Worm (Caenorhabditis elegans): ENCODE data around the gene ZK1307.4.
A peak's percentile ranks its signal among the peaks of the same experiment; 100 is the strongest.

Gene ZK1307.4

ce11 chrII:9617039-9617901 is 34.3 kb downstream of the ZK1307.4 start, which contains the start of gene hal-3 (continued):
- TF ChIP-seq lin-26 (GFP tag; IDR thresholded peaks at IDR 0.05) = no peak
- peak; percentile 1 for TF ChIP-seq T26A5.8 (tag; optimal IDR thresholded peaks at IDR 0.05)
- TF ChIP-seq K11D2.4 (GFP tag; IDR thresholded peaks at IDR 0.05) = no peak
- TF ChIP-seq Y95B8A.8 (GFP tag; IDR thresholded peaks at IDR 0.05) = 0 out of 2 replicates have a peak, but pooled peaks have one; percentile 52
- no peak for TF ChIP-seq rec-8 (tag; optimal IDR thresholded peaks at IDR 0.05)
- TF ChIP-seq ekl-4 (GFP tag; IDR thresholded peaks at IDR 0.05) = no peak
- peak; percentile 23 for TF ChIP-seq him-1 (tag; optimal IDR thresholded peaks at IDR 0.05)
- no peak for TF ChIP-seq let-526 (GFP tag; IDR thresholded peaks at IDR 0.05)
- no peak for TF ChIP-seq zim-3 (tag; optimal IDR thresholded peaks at IDR 0.05)
- no peak for TF ChIP-seq bed-1 (GFP tag; IDR thresholded peaks at IDR 0.05)
- no peak for TF ChIP-seq F57A8.1 (GFP tag; optimal IDR thresholded peaks at IDR 0.05)
- TF ChIP-seq F57C9.4 (tag; optimal IDR thresholded peaks at IDR 0.05) = no peak

ce11 chrII:9614728-9615127 is 36.9 kb downstream of the ZK1307.4 start, which contains the start of gene hlh-6:
TSS of gene hlh-6 (minus strand) at chrII:9614828.
- TF ChIP-seq unc-62 (GFP tag; optimal IDR thresholded peaks at IDR 0.05) (no peak), T07F8.4 (tag; optimal IDR thresholded peaks at IDR 0.05) (no peak), K12H6.12 (tag; optimal IDR thresholded peaks at IDR 0.05) (no peak), bed-2 (GFP tag; IDR thresholded peaks at IDR 0.05) (no peak), nfya-1 (tag; optimal IDR thresholded peaks at IDR 0.05; ENCODE audit: borderline replicate concordance, insufficient read depth) (no peak), B0336.3 (GFP tag; IDR thresholded peaks at IDR 0.05) (no peak), K11D2.4 (GFP tag; IDR thresholded peaks at IDR 0.05) (no peak), F57A8.1 (GFP tag; optimal IDR thresholded peaks at IDR 0.05) (no peak), egl-18 (GFP tag; IDR thresholded peaks at IDR 0.05) (no peak), snpc-1.1 (tag; optimal IDR thresholded peaks at IDR 0.05; ENCODE audit: insufficient read depth) (no peak), tbp1 (GFP tag; optimal IDR thresholded peaks at IDR 0.05) (no peak), sea-2 (GFP tag; IDR thresholded peaks at IDR 0.05) (no peak), pbrm-1 (GFP tag; IDR thresholded peaks at IDR 0.05) (no peak), ztf-22 (GFP tag; optimal IDR thresholded peaks at IDR 0.05) (no peak), atf-7 (tag; optimal IDR thresholded peaks at IDR 0.05) (no peak), lin-26 (GFP tag; IDR thresholded peaks at IDR 0.05) (no peak)

- TF ChIP-seq egrh-3 (GFP tag; IDR thresholded peaks at IDR 0.05) (no peak), mxl-1 (tag; optimal IDR thresholded peaks at IDR 0.05) (no peak), F49E8.2 (tag; optimal IDR thresholded peaks at IDR 0.05; ENCODE audit: insufficient read depth) (no peak)
These were observed 40.2 kb downstream of the ZK1307.4 start, which contains the start of the genes T15H9.5 and T15H9.4 for ce11 chrII:9611347-9611923. TSS of gene T15H9.5 (minus strand) at chrII:9611447. TSS of gene T15H9.4 (plus strand) at chrII:9611873.

- TF ChIP-seq dpff-1 (tag; optimal IDR thresholded peaks at IDR 0.05) (no peak), ztf-25 (GFP tag; IDR thresholded peaks at IDR 0.05) (no peak), ceh-91 (GFP tag; IDR thresholded peaks at IDR 0.05) (no peak), gei-17 (GFP tag; optimal IDR thresholded peaks at IDR 0.05) (no peak), T07F8.4 (tag; optimal IDR thresholded peaks at IDR 0.05) (no peak), bed-1 (GFP tag; IDR thresholded peaks at IDR 0.05) (no peak), chd-7 (tag; optimal IDR thresholded peaks at IDR 0.05) (no peak), K12H6.12 (tag; optimal IDR thresholded peaks at IDR 0.05) (no peak), F33H1.4 (GFP tag; IDR thresholded peaks at IDR 0.05) (no peak), F57C9.4 (tag; optimal IDR thresholded peaks at IDR 0.05) (no peak), ceh-27 (GFP tag; optimal IDR thresholded peaks at IDR 0.05) (no peak), lin-35 (GFP tag; optimal IDR thresholded peaks at IDR 0.05) (no peak), lsy-27 (tag; optimal IDR thresholded peaks at IDR 0.05; ENCODE audit: borderline replicate concordance, insufficient read depth) (no peak), dpl-1 (GFP tag; optimal IDR thresholded peaks at IDR 0.05) (no peak), hmg-1.2 (GFP tag; IDR thresholded peaks at IDR 0.05) (no peak)
These were observed 42.3 kb downstream of the ZK1307.4 start, which contains the start of gene pap-2 for ce11 chrII:9609296-9609695. TSS of gene pap-2 (minus strand) at chrII:9609396.

All from whole organism, young adult.